Fruit fly (Drosophila melanogaster): ENCODE results near the gene DAAM.

- TF ChIP-seq Myc (optimal IDR thresholded peaks at IDR 0.05), result no peak
- no peak for TF ChIP-seq Mio (GFP tag; optimal IDR thresholded peaks at IDR 0.05)
Observed at dm6 chrX:1321664-1322063, 498 bp downstream of the DAAM start.
